Worm (Caenorhabditis elegans) whole organism, young adult: ENCODE results near the gene C16D9.6.

Experiments used
- B0261.1 ChIP-seq: sonication (generic microtip); optimal IDR thresholded peaks from 2 replicates; lab custom pipeline; 2016; ENCODE audit warnings: mild to moderate bottlenecking, missing genetic modification characterization, moderate library complexity, missing compliant biosample characterization
- B0336.3 ChIP-seq: fragments of 200-800 bp; sonication (Bioruptor generic); IDR thresholded peaks from 2 replicates; pipeline ENCODE4 v1.3.6; 2022; ENCODE audit warnings: missing genetic modification characterization, missing compliant biosample characterization
- D2030.7 ChIP-seq: fragments of 200-800 bp; sonication (Bioruptor generic); IDR thresholded peaks from 2 replicates; pipeline ENCODE4 v1.3.6; 2022; ENCODE audit warnings: missing genetic modification reagents, missing genetic modification characterization, missing compliant biosample characterization
- F10E7.11 ChIP-seq: sonication (generic microtip); optimal IDR thresholded peaks from 2 replicates; lab custom pipeline; 2017; ENCODE audit warnings: mild to moderate bottlenecking, missing genetic modification characterization, moderate library complexity, missing compliant biosample characterization
- F39B2.1 ChIP-seq: fragments of 200-800 bp; sonication (Bioruptor generic); IDR thresholded peaks from 2 replicates; pipeline ENCODE4 v1.3.6; 2022; ENCODE audit warnings: missing genetic modification reagents, missing genetic modification characterization, missing compliant biosample characterization
- F49E8.2 ChIP-seq: sonication (generic microtip); optimal IDR thresholded peaks from 3 replicates; lab custom pipeline; 2017; ENCODE audit warnings: missing genetic modification characterization, mild to moderate bottlenecking, missing compliant biosample characterization, antibody characterized with exemption, moderate library complexity; ENCODE audit not compliant: insufficient read depth
- F52B5.7 ChIP-seq: sonication (generic microtip); optimal IDR thresholded peaks from 2 replicates; lab custom pipeline; 2016; ENCODE audit warnings: mild to moderate bottlenecking, missing genetic modification characterization, missing compliant biosample characterization
- T26A5.8 ChIP-seq: sonication (generic microtip); optimal IDR thresholded peaks from 2 replicates; lab custom pipeline; 2016; ENCODE audit warnings: missing genetic modification characterization, missing compliant biosample characterization
- Y56A3A.18 ChIP-seq: fragments of 200-800 bp; sonication (Bioruptor generic); IDR thresholded peaks from 2 replicates; pipeline ENCODE4 v1.3.6; 2022; ENCODE audit warnings: missing genetic modification reagents, missing genetic modification characterization, missing compliant biosample characterization
- Y67H2A.10 ChIP-seq: fragments of 200-800 bp; sonication (Bioruptor generic); conservative IDR thresholded peaks from 2 replicates; pipeline ENCODE4 v1.3.6; 2022; ENCODE audit warnings: missing genetic modification reagents, missing genetic modification characterization, missing compliant biosample characterization
- aptf-2 ChIP-seq: fragments of 200-800 bp; sonication (Bioruptor generic); conservative IDR thresholded peaks from 2 replicates; pipeline ENCODE4 v1.3.6; 2022; ENCODE audit warnings: missing genetic modification reagents, missing genetic modification characterization, missing compliant biosample characterization
- attf-3 ChIP-seq: fragments of 200-800 bp; sonication (Bioruptor generic); conservative IDR thresholded peaks from 2 replicates; pipeline ENCODE4 v1.3.6; 2022; ENCODE audit warnings: missing genetic modification reagents, missing genetic modification characterization, missing compliant biosample characterization
- attf-6 ChIP-seq: fragments of 200-800 bp; sonication (Bioruptor generic); IDR thresholded peaks from 2 replicates; pipeline ENCODE4 v1.3.6; 2022; ENCODE audit warnings: missing genetic modification reagents, missing genetic modification characterization, missing compliant biosample characterization
- ceh-100 ChIP-seq: fragments of 200-800 bp; sonication (Bioruptor generic); IDR thresholded peaks from 2 replicates; pipeline ENCODE4 v1.3.6; 2022; ENCODE audit warnings: missing genetic modification reagents, missing genetic modification characterization, missing compliant biosample characterization
- ceh-27 ChIP-seq: fragments of 200-800 bp; sonication (Bioruptor generic); optimal IDR thresholded peaks from 2 replicates; lab custom pipeline; 2018; ENCODE audit warnings: mild to moderate bottlenecking, missing genetic modification characterization, moderate library complexity, missing compliant biosample characterization
- ceh-91 ChIP-seq: fragments of 200-800 bp; sonication (Bioruptor generic); IDR thresholded peaks from 2 replicates; pipeline ENCODE4 v1.3.6; 2022; ENCODE audit warnings: missing genetic modification reagents, missing genetic modification characterization, missing compliant biosample characterization
- die-1 ChIP-seq: sonication (generic microtip); optimal IDR thresholded peaks from 2 replicates; lab custom pipeline; 2016; ENCODE audit warnings: missing genotype, mild to moderate bottlenecking, missing genetic modification characterization, missing compliant biosample characterization
- dox-1 ChIP-seq: fragments of 200-800 bp; sonication (Bioruptor generic); IDR thresholded peaks from 2 replicates; pipeline ENCODE4 v1.3.6; 2022; ENCODE audit warnings: missing genetic modification reagents, missing genetic modification characterization, missing compliant biosample characterization
- egl-44 ChIP-seq: fragments of 200-800 bp; sonication (Bioruptor generic); IDR thresholded peaks from 2 replicates; pipeline ENCODE4 v1.3.6; 2022; ENCODE audit warnings: missing genetic modification reagents, missing genetic modification characterization, missing compliant biosample characterization
- ekl-4 ChIP-seq: fragments of 200-800 bp; sonication (Bioruptor generic); IDR thresholded peaks from 2 replicates; pipeline ENCODE4 v1.3.6; 2022; ENCODE audit warnings: missing genetic modification reagents, missing genetic modification characterization, missing compliant biosample characterization
- gei-17 ChIP-seq: fragments of 200-800 bp; sonication (Bioruptor generic); optimal IDR thresholded peaks from 2 replicates; lab custom pipeline; 2018; ENCODE audit warnings: mild to moderate bottlenecking, missing genetic modification characterization, missing compliant biosample characterization
- hsf-1 ChIP-seq: fragments of 200-800 bp; sonication (Bioruptor generic); IDR thresholded peaks from 2 replicates; pipeline ENCODE4 v1.3.6; 2022; ENCODE audit warnings: missing genetic modification reagents, missing genetic modification characterization, missing compliant biosample characterization
- let-607 ChIP-seq, 2 experiments: fragments of 200-800 bp in 1 of 2; sonication (Bioruptor generic) in 1 of 2; sonication (generic microtip) in 1 of 2; optimal IDR thresholded peaks; 2 replicates each; lab custom pipeline; 2016 to 2018; ENCODE audit warnings: mild to moderate bottlenecking in 2 of 2, missing compliant biosample characterization in 2 of 2, missing genetic modification characterization in 2 of 2, moderate library complexity in 2 of 2, missing genotype in 1 of 2
- lin-26 ChIP-seq: fragments of 200-800 bp; sonication (Bioruptor generic); IDR thresholded peaks from 2 replicates; pipeline ENCODE4 v1.3.6; 2022; ENCODE audit warnings: missing genetic modification reagents, missing genetic modification characterization, missing compliant biosample characterization
- lin-40 ChIP-seq: sonication (generic microtip); optimal IDR thresholded peaks from 2 replicates; lab custom pipeline; 2016; ENCODE audit warnings: missing genetic modification characterization, mild to moderate bottlenecking, missing compliant biosample characterization, missing genotype, missing genetic modification reagents
- lin-54 ChIP-seq: fragments of 200-800 bp; sonication (Bioruptor generic); optimal IDR thresholded peaks from 2 replicates; lab custom pipeline; 2018; ENCODE audit warnings: mild to moderate bottlenecking, missing genetic modification characterization, missing compliant biosample characterization
- lsy-27 ChIP-seq: sonication (generic microtip); optimal IDR thresholded peaks from 2 replicates; lab custom pipeline; 2017; ENCODE audit warnings: missing genetic modification characterization, mild to moderate bottlenecking, missing compliant biosample characterization, antibody characterized with exemption, missing genotype, borderline replicate concordance; ENCODE audit not compliant: insufficient read depth
- mes-4 ChIP-seq: sonication (generic microtip); optimal IDR thresholded peaks from 2 replicates; lab custom pipeline; 2016; ENCODE audit warnings: missing genotype, missing genetic modification characterization, missing compliant biosample characterization
- nfya-1 ChIP-seq: sonication (generic microtip); optimal IDR thresholded peaks from 2 replicates; lab custom pipeline; 2017; ENCODE audit warnings: antibody characterized with exemption, missing compliant biosample characterization, missing genetic modification characterization, borderline replicate concordance; ENCODE audit not compliant: insufficient read depth
- nfyb-1 ChIP-seq: fragments of 200-800 bp; sonication (Bioruptor generic); IDR thresholded peaks from 2 replicates; pipeline ENCODE4 v1.3.6; 2022; ENCODE audit warnings: missing genetic modification reagents, missing genetic modification characterization, missing compliant biosample characterization
- nhr-120 ChIP-seq: fragments of 200-800 bp; sonication (Bioruptor generic); IDR thresholded peaks from 2 replicates; pipeline ENCODE4 v1.3.6; 2022; ENCODE audit warnings: missing genetic modification characterization, missing compliant biosample characterization
- nhr-80 ChIP-seq: sonication (generic microtip); optimal IDR thresholded peaks from 2 replicates; lab custom pipeline; 2016; ENCODE audit warnings: missing genetic modification characterization, missing compliant biosample characterization
- pbrm-1 ChIP-seq: fragments of 200-800 bp; sonication (Bioruptor generic); IDR thresholded peaks from 2 replicates; pipeline ENCODE4 v1.3.6; 2022; ENCODE audit warnings: missing genetic modification reagents, missing genetic modification characterization, missing compliant biosample characterization
- pha-4 ChIP-seq: fragments of 150-350 bp; sonication (generic microtip); optimal IDR thresholded peaks from 2 replicates; lab custom pipeline; 2014; ENCODE audit warnings: missing biosample characterization, missing genetic modification reagents, missing genetic modification characterization
- snpc-4 ChIP-seq, 5 experiments: fragments of 150-350 bp in 1 of 5; sonication (generic microtip) in 4 of 5; optimal IDR thresholded peaks; 2 replicates each; lab custom pipeline; 2014 to 2018; ENCODE audit warnings: missing genetic modification characterization in 5 of 5, missing biosample characterization in 3 of 5, antibody characterized with exemption in 2 of 5, mild to moderate bottlenecking in 2 of 5, missing compliant biosample characterization in 2 of 5, missing genotype in 2 of 5, moderate library complexity in 2 of 5, missing genetic modification reagents in 1 of 5
- sptf-2 ChIP-seq: fragments of 200-800 bp; sonication (Bioruptor generic); optimal IDR thresholded peaks from 2 replicates; lab custom pipeline; 2018; ENCODE audit warnings: mild to moderate bottlenecking, missing genetic modification characterization, missing compliant biosample characterization
- tlf-1 ChIP-seq: fragments of 200-800 bp; sonication (Bioruptor generic); optimal IDR thresholded peaks from 2 replicates; lab custom pipeline; 2018; ENCODE audit warnings: mild to moderate bottlenecking, missing genetic modification characterization, missing compliant biosample characterization
- unc-130 ChIP-seq: sonication (generic microtip); optimal IDR thresholded peaks from 2 replicates; lab custom pipeline; 2016; ENCODE audit warnings: missing genetic modification reagents, missing genetic modification characterization, missing compliant biosample characterization
- zfh-2 ChIP-seq: fragments of 200-800 bp; sonication (Bioruptor generic); conservative IDR thresholded peaks from 2 replicates; pipeline ENCODE4 v1.3.6; 2022; ENCODE audit warnings: missing genetic modification reagents, missing genetic modification characterization, missing compliant biosample characterization
- zim-3 ChIP-seq: sonication (generic microtip); optimal IDR thresholded peaks from 2 replicates; lab custom pipeline; 2017; ENCODE audit warnings: mild to moderate bottlenecking, missing genetic modification characterization, moderate library complexity, missing compliant biosample characterization

C16D9.6 gene

DNA sequence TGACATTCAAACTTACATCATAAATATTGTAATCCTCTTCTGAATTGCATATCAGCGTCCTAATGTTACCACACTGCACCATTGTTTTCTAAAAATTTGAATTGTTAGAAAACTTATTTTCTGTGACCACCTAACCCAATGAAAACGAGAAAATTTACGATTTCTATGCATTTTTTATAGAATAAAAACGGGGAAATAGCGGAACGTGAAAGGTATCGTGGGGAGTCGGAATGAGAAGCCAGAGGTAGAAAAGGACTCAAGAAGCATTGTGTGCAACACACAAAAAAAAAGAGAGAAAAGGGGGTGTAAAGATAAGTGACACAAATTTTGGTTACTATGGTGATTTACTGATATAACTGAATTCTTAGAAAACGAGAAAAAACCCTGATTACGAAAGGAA is at the start of gene C16D9.6:
C16D9.6 (minus strand) TSS at position 101 of the 400 bp plus-strand sequence.
- no peak for TF ChIP-seq pha-4 (tag; lab: Kevin White, UChicago)
- no peak for TF ChIP-seq sptf-2 (GFP tag; lab: Kevin White, UChicago)
- TF ChIP-seq F52B5.7 (tag; lab: Kevin White, UChicago), result no peak

DNA sequence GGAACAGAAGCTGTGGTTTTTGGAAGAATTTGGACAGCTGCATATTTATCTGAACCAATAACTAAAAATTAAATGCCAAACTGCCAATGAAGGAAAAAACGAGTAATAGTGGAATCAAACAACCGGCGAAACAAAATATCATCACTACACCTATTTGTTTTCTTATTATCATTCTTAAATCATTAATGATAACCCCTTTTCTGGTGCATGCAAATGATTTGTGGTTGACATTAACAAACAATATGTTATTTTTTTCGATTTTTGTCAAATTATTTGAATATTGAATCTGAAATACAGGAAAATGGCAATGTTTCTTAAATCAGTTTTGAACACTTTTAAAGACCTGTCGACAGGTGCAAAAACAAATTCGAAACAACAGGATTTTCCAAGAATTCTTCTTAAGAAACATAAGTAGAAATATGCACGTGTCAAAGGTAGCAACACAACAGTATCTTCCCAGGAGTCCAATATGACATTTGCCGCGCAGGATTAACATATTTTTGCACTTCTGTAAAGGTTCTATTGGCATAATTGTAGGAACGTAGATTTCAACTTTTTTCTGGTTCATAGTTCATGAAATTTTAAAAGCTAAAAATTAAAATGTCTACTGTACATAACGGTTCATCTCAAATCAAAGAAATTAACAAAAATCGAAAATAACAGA is 49.2 kb upstream of the C16D9.6 start, which contains the start of gene W02D7.5:
W02D7.5 (minus strand) TSS at position 51 of the 664 bp plus-strand sequence.
- TF ChIP-seq aptf-2 (GFP tag; lab: Robert Waterston, UW) (peak; percentile 79), hsf-1 (peak; percentile 8; the same call in 1 of the 2 replicates), B0261.1 (tag; lab: Kevin White, UChicago) (no peak), snpc-4 (GFP tag; optimal IDR thresholded peaks at IDR 0.05; lab: Kevin White, UChicago) (no peak), snpc-4 (tag; optimal IDR thresholded peaks at IDR 0.05; lab: Kevin White, UChicago) (no peak)

DNA sequence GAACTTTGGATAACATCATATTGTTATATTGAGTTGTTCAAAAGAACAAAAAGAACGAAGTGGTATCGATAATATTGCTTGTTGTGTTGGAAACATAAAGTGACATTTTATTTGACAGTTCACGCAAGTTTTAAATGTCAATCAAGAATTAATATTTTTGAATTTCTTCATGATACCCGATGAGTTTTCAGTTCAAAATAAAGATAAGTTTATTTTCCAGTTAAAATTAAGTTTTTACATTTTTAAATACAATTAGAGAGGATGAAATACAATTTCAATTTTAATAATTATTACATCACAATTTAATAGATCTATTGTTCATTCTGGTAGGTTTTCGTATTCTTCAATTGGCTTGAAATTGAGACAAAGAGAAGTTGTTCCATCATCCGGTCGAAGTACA is 47.4 kb upstream of the C16D9.6 start, which contains the start of gene W02D7.4:
W02D7.4 (minus strand) TSS at position 101 of the 400 bp plus-strand sequence.
- TF ChIP-seq zim-3 (tag; lab: Kevin White, UChicago) (no peak), attf-6 (GFP tag; lab: Robert Waterston, UW) (no peak), lin-26 (GFP tag; lab: Robert Waterston, UW) (no peak), nhr-80 (peak; percentile 33), F10E7.11 (tag; lab: Kevin White, UChicago) (no peak), egl-44 (no peak), lin-54 (GFP tag; lab: Kevin White, UChicago) (no peak), D2030.7 (GFP tag; lab: Robert Waterston, UW) (no peak)

DNA sequence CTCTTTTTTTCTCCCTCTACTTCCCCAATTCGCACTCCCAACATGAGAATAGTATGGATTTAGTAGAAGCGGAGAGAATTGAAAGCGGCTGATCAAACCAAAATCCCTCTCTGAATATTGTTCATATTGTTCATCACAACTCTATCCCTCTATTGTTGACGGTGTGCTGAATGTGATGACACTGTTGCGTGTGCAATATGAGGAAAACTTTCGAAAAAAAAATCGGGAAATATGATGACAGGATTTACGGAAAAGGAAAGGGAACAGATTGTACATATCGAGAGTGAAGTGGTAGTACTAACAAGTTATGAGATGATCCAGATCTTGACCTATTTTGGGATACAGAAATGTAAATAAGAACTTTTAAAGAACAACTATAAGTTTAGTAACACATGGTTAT is 45.8 kb upstream of the C16D9.6 start, which contains the start of gene smex-1:
smex-1 (minus strand) TSS at position 101 of the 400 bp plus-strand sequence.
- TF ChIP-seq ekl-4 (GFP tag; lab: Robert Waterston, UW) (no peak), nfyb-1 (GFP tag; lab: Robert Waterston, UW) (no peak), gei-17 (GFP tag; lab: Kevin White, UChicago) (no peak), let-607 (tag; optimal IDR thresholded peaks at IDR 0.05; lab: Kevin White, UChicago) (no peak), F39B2.1 (GFP tag; lab: Robert Waterston, UW) (no peak), unc-130 (GFP tag; lab: Kevin White, UChicago) (no peak), dox-1 (GFP tag; lab: Robert Waterston, UW) (no peak), nhr-80 (no peak), B0336.3 (GFP tag; lab: Robert Waterston, UW) (no peak), snpc-4 (GFP tag; optimal IDR thresholded peaks at IDR 0.05; lab: Kevin White, UChicago) (no peak), snpc-4 (tag; optimal IDR thresholded peaks at IDR 0.05; lab: Kevin White, UChicago) (no peak), ceh-91 (no peak), pbrm-1 (GFP tag; lab: Robert Waterston, UW) (no peak), T26A5.8 (tag; lab: Kevin White, UChicago) (no peak), lin-26 (GFP tag; lab: Robert Waterston, UW) (no peak), zfh-2 (GFP tag; lab: Robert Waterston, UW) (no peak)

DNA sequence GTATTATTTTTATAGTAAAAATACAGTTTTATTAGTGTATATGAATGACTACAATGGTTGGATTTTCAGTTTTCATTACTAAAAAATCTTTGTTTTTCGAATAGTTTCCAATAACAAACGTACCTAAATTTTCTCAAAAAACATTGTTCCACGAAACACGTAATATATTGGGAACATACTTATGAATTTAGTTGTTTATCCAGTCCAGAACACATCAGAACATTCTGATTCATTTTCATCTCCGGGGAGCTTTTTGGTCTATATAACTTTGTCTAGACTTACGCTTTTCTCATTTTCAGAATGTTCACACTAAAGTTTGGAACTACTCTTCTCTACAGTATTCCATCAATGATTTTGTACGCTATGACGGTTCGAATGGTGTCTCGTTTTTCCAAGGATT is 41.7 kb upstream of the C16D9.6 start, which contains the start of gene srg-33:
srg-33 (plus strand) TSS at position 301 of the 400 bp plus-strand sequence.
- no peak for TF ChIP-seq nhr-120 (GFP tag; lab: Robert Waterston, UW)
- no peak for TF ChIP-seq attf-3 (GFP tag; lab: Robert Waterston, UW)
- no peak for TF ChIP-seq zim-3 (tag; lab: Kevin White, UChicago)
- no peak for TF ChIP-seq Y56A3A.18 (GFP tag; lab: Robert Waterston, UW)
- no peak for TF ChIP-seq Y67H2A.10 (GFP tag; lab: Robert Waterston, UW)
- no peak for TF ChIP-seq lsy-27 (tag; lab: Kevin White, UChicago)
- no peak for TF ChIP-seq F49E8.2 (tag; lab: Kevin White, UChicago)
- TF ChIP-seq ceh-27, result no peak
- TF ChIP-seq die-1 (tag; lab: Kevin White, UChicago), result no peak
- no peak for TF ChIP-seq nfya-1
- TF ChIP-seq ceh-100 (GFP tag; lab: Robert Waterston, UW), result no peak
- no peak for TF ChIP-seq tlf-1 (GFP tag; lab: Kevin White, UChicago)
- TF ChIP-seq mes-4 (tag; lab: Kevin White, UChicago), result no peak
- TF ChIP-seq lin-40 (tag; lab: Kevin White, UChicago), result no peak
